Fruit fly (Drosophila melanogaster) whole organism, embryonic: ENCODE data around the gene CG14721.

ENCODE experiments used
- CG11085 ChIP-seq: fragments of 200-800 bp; sonication (Bioruptor generic); IDR thresholded peaks from 2 replicates; pipeline ENCODE4 v1.3.6; 2022; ENCODE audit warnings: missing biosample characterization, missing genetic modification characterization
- CG11398 ChIP-seq: fragments of 200-800 bp; sonication (Bioruptor generic); optimal IDR thresholded peaks from 2 replicates; lab custom pipeline; 2016; ENCODE audit warnings: missing biosample characterization, missing genetic modification characterization
- CG11723 ChIP-seq: fragments of 200-800 bp; sonication (Bioruptor generic); optimal IDR thresholded peaks from 2 replicates; lab custom pipeline; 2017; ENCODE audit warnings: missing biosample characterization, mild to moderate bottlenecking, missing genetic modification characterization
- CG12219 ChIP-seq: fragments of 200-800 bp; sonication (Bioruptor generic); optimal IDR thresholded peaks from 3 replicates; lab custom pipeline; 2018; ENCODE audit warnings: missing biosample characterization, mild to moderate bottlenecking, missing genetic modification characterization
- CG14860 ChIP-seq: fragments of 200-800 bp; sonication (Bioruptor generic); IDR thresholded peaks from 3 replicates; pipeline ENCODE4 v1.3.6; 2022; ENCODE audit warnings: missing biosample characterization, missing genetic modification characterization; ENCODE audit not compliant: partially characterized antibody
- CG16815 ChIP-seq: fragments of 200-800 bp; sonication (Bioruptor generic); optimal IDR thresholded peaks from 3 replicates; lab custom pipeline; 2017; ENCODE audit warnings: missing biosample characterization, mild to moderate bottlenecking, missing genetic modification characterization
- CG17385 ChIP-seq: fragments of 200-800 bp; sonication (Bioruptor generic); optimal IDR thresholded peaks from 3 replicates; lab custom pipeline; 2018; ENCODE audit warnings: missing biosample characterization, mild to moderate bottlenecking, missing genetic modification characterization
- CG17912 ChIP-seq: fragments of 200-800 bp; sonication (Bioruptor generic); optimal IDR thresholded peaks from 2 replicates; lab custom pipeline; 2018; ENCODE audit warnings: missing biosample characterization, mild to moderate bottlenecking, missing genetic modification characterization
- CG2120 ChIP-seq: fragments of 200-800 bp; sonication (Bioruptor generic); optimal IDR thresholded peaks from 3 replicates; lab custom pipeline; 2016; ENCODE audit warnings: missing biosample characterization, missing genetic modification characterization
- CG30403 ChIP-seq: fragments of 200-800 bp; sonication (Bioruptor generic); optimal IDR thresholded peaks from 3 replicates; lab custom pipeline; 2016; ENCODE audit warnings: missing biosample characterization, missing genetic modification characterization
- CG32532 ChIP-seq: fragments of 200-800 bp; sonication (Bioruptor generic); IDR thresholded peaks from 2 replicates; pipeline ENCODE4 v1.3.6; 2022; ENCODE audit warnings: missing biosample characterization, missing genetic modification characterization
- CG32772 ChIP-seq: fragments of 200-800 bp; sonication (Bioruptor generic); IDR thresholded peaks from 2 replicates; pipeline ENCODE4 v1.3.6; 2022; ENCODE audit warnings: missing biosample characterization, missing genetic modification characterization
- CG3407 ChIP-seq: fragments of 200-800 bp; sonication (Bioruptor generic); optimal IDR thresholded peaks from 2 replicates; lab custom pipeline; 2018; ENCODE audit warnings: missing biosample characterization, mild to moderate bottlenecking, missing genetic modification characterization
- CG3995 ChIP-seq: fragments of 200-800 bp; sonication (Bioruptor generic); optimal IDR thresholded peaks from 3 replicates; lab custom pipeline; 2016; ENCODE audit warnings: missing biosample characterization, missing genetic modification characterization
- CG4328 ChIP-seq: fragments of 200-800 bp; sonication (Bioruptor generic); optimal IDR thresholded peaks from 3 replicates; lab custom pipeline; 2017; ENCODE audit warnings: missing biosample characterization, missing genetic modification reagents, missing genetic modification characterization
- CG4854 ChIP-seq: fragments of 200-800 bp; sonication (Bioruptor generic); optimal IDR thresholded peaks from 2 replicates; lab custom pipeline; 2016; ENCODE audit warnings: missing biosample characterization, missing genetic modification characterization, inconsistent platforms
- CG6254 ChIP-seq: fragments of 200-800 bp; sonication (Bioruptor generic); optimal IDR thresholded peaks from 3 replicates; lab custom pipeline; 2017; ENCODE audit warnings: mild to moderate bottlenecking, missing biosample characterization, missing genetic modification reagents, missing genetic modification characterization
- CG7745 ChIP-seq: fragments of 200-800 bp; sonication (Bioruptor generic); optimal IDR thresholded peaks from 2 replicates; lab custom pipeline; 2018; ENCODE audit warnings: missing biosample characterization, mild to moderate bottlenecking, missing genetic modification characterization, moderate library complexity
- CG7963 ChIP-seq: fragments of 200-800 bp; sonication (Bioruptor generic); IDR thresholded peaks from 3 replicates; pipeline ENCODE4 v1.3.6; 2022; ENCODE audit warnings: missing biosample characterization, missing genetic modification characterization; ENCODE audit not compliant: partially characterized antibody
- CG8290 ChIP-seq, 3 experiments: fragments of 200-800 bp; sonication (Bioruptor generic); optimal IDR thresholded peaks; 2 replicates each; lab custom pipeline; 2016 to 2019; ENCODE audit warnings: missing biosample characterization in 3 of 3, missing genetic modification characterization in 3 of 3, mild to moderate bottlenecking in 2 of 3, moderate library complexity in 1 of 3
- Chrac-16 ChIP-seq: fragments of 200-800 bp; sonication (Bioruptor generic); optimal IDR thresholded peaks from 3 replicates; lab custom pipeline; 2016; ENCODE audit warnings: missing biosample characterization, missing genetic modification characterization
- Deaf1 ChIP-seq: fragments of 200-800 bp; optimal IDR thresholded peaks from 3 replicates; lab custom pipeline; 2019; ENCODE audit warnings: missing biosample characterization, mild to moderate bottlenecking, missing genetic modification characterization, moderate library complexity
- Dip3 ChIP-seq: fragments of 200-800 bp; sonication (Bioruptor generic); optimal IDR thresholded peaks from 3 replicates; lab custom pipeline; 2016; ENCODE audit warnings: missing biosample characterization, missing genetic modification characterization
- Doc2 ChIP-seq: fragments of 200-800 bp; sonication (Bioruptor generic); IDR thresholded peaks from 2 replicates; pipeline ENCODE4 v1.3.6; 2022; ENCODE audit warnings: missing biosample characterization, missing genetic modification characterization
- Drgx ChIP-seq: fragments of 200-800 bp; sonication (Bioruptor generic); IDR thresholded peaks from 2 replicates; pipeline ENCODE4 v1.3.6; 2022; ENCODE audit warnings: missing biosample characterization, missing genetic modification characterization
- Ets97D ChIP-seq: fragments of 200-800 bp; sonication (Bioruptor generic); optimal IDR thresholded peaks from 3 replicates; lab custom pipeline; 2016; ENCODE audit warnings: missing biosample characterization, missing genetic modification characterization
- Hey ChIP-seq: fragments of 200-800 bp; sonication (Bioruptor generic); optimal IDR thresholded peaks from 3 replicates; lab custom pipeline; 2018; ENCODE audit warnings: missing biosample characterization, mild to moderate bottlenecking, missing genetic modification characterization
- Hr51 ChIP-seq, 2 experiments: fragments of 200-800 bp; sonication (Bioruptor generic); optimal IDR thresholded peaks; 2 replicates in 1 of 2; 3 replicates in 1 of 2; lab custom pipeline; 2016 to 2018; ENCODE audit warnings: missing biosample characterization in 2 of 2, missing genetic modification characterization in 2 of 2, mild to moderate bottlenecking in 1 of 2, moderate library complexity in 1 of 2
- Hsf ChIP-seq: fragments of 200-800 bp; sonication (Bioruptor generic); optimal IDR thresholded peaks from 3 replicates; lab custom pipeline; 2016; ENCODE audit warnings: missing biosample characterization, missing genetic modification characterization
- Oaz ChIP-seq: fragments of 200-800 bp; sonication (Bioruptor generic); IDR thresholded peaks from 2 replicates; pipeline ENCODE4 v1.3.6; 2022; ENCODE audit warnings: missing biosample characterization, missing genetic modification characterization
- Ssrp ChIP-seq: fragments of 200-800 bp; sonication (Bioruptor generic); optimal IDR thresholded peaks from 2 replicates; lab custom pipeline; 2018; ENCODE audit warnings: missing biosample characterization, mild to moderate bottlenecking, missing genetic modification characterization, moderate library complexity
- YL-1 ChIP-seq: fragments of 200-800 bp; sonication (Bioruptor generic); optimal IDR thresholded peaks from 3 replicates; lab custom pipeline; 2017; ENCODE audit warnings: missing biosample characterization, mild to moderate bottlenecking, missing genetic modification characterization
- aop ChIP-seq: fragments of 200-800 bp; sonication (Bioruptor generic); IDR thresholded peaks from 2 replicates; pipeline ENCODE4 v1.3.6; 2022; ENCODE audit warnings: missing biosample characterization, missing genetic modification characterization
- ash1 ChIP-seq: fragments of 200-800 bp; sonication (Bioruptor generic); optimal IDR thresholded peaks from 2 replicates; lab custom pipeline; 2018; ENCODE audit warnings: missing biosample characterization, mild to moderate bottlenecking, missing genetic modification characterization
- bsh ChIP-seq, 2 experiments: fragments of 200-800 bp; sonication (Bioruptor generic); optimal IDR thresholded peaks; 2 replicates each; lab custom pipeline; 2017 to 2018; ENCODE audit warnings: mild to moderate bottlenecking in 2 of 2, missing biosample characterization in 2 of 2, missing genetic modification characterization in 2 of 2, moderate library complexity in 1 of 2
- chm ChIP-seq: fragments of 200-800 bp; sonication (Bioruptor generic); IDR thresholded peaks from 2 replicates; pipeline ENCODE4 v1.3.6; 2022; ENCODE audit warnings: missing biosample characterization, missing genetic modification characterization
- crol ChIP-seq: fragments of 200-800 bp; sonication (Bioruptor generic); IDR thresholded peaks from 2 replicates; pipeline ENCODE4 v1.3.6; 2022; ENCODE audit warnings: missing biosample characterization, missing genetic modification characterization
- ewg ChIP-seq: fragments of 200-800 bp; sonication (Bioruptor generic); optimal IDR thresholded peaks from 3 replicates; lab custom pipeline; 2017; ENCODE audit warnings: mild to moderate bottlenecking, missing biosample characterization, missing genetic modification reagents, missing genetic modification characterization
- gfzf ChIP-seq: fragments of 200-800 bp; sonication (Bioruptor generic); optimal IDR thresholded peaks from 2 replicates; lab custom pipeline; 2016; ENCODE audit warnings: missing biosample characterization, mild to moderate bottlenecking, missing genetic modification characterization, moderate library complexity
- hb ChIP-seq: fragments of 200-800 bp; sonication (Bioruptor generic); IDR thresholded peaks from 3 replicates; pipeline ENCODE4 v1.3.6; 2022; ENCODE audit warnings: missing biosample characterization, missing genetic modification characterization; ENCODE audit not compliant: partially characterized antibody
- ind ChIP-seq: fragments of 200-800 bp; sonication (Bioruptor generic); optimal IDR thresholded peaks from 3 replicates; lab custom pipeline; 2016; ENCODE audit warnings: missing biosample characterization, missing genetic modification characterization
- knrl ChIP-seq: fragments of 200-800 bp; sonication (Bioruptor generic); IDR thresholded peaks from 3 replicates; pipeline ENCODE4 v1.3.6; 2022; ENCODE audit warnings: missing biosample characterization, missing genetic modification characterization; ENCODE audit not compliant: partially characterized antibody
- lab ChIP-seq: fragments of 200-800 bp; sonication (Bioruptor generic); optimal IDR thresholded peaks from 3 replicates; lab custom pipeline; 2017; ENCODE audit warnings: missing biosample characterization, missing genetic modification characterization, mild to moderate bottlenecking, moderate library complexity, missing genetic modification reagents
- lbe ChIP-seq: fragments of 200-800 bp; sonication (Bioruptor generic); optimal IDR thresholded peaks from 2 replicates; lab custom pipeline; 2016; ENCODE audit warnings: missing biosample characterization, mild to moderate bottlenecking, missing genetic modification characterization
- nerfin-2 ChIP-seq: fragments of 200-800 bp; sonication (Bioruptor generic); IDR thresholded peaks from 2 replicates; pipeline ENCODE4 v1.3.6; 2022; ENCODE audit warnings: missing biosample characterization, missing genetic modification characterization; ENCODE audit not compliant: partially characterized antibody
- peb ChIP-seq: fragments of 200-800 bp; sonication (Bioruptor generic); IDR thresholded peaks from 2 replicates; pipeline ENCODE4 v1.3.6; 2022; ENCODE audit warnings: missing biosample characterization, missing genetic modification characterization
- sisA ChIP-seq: fragments of 200-800 bp; sonication (Bioruptor generic); IDR thresholded peaks from 2 replicates; pipeline ENCODE4 v1.3.6; 2022; ENCODE audit warnings: missing biosample characterization, missing genetic modification characterization
- ttk ChIP-seq: fragments of 200-800 bp; sonication (Bioruptor generic); IDR thresholded peaks from 2 replicates; pipeline ENCODE4 v2.1.2; 2022; ENCODE audit warnings: missing biosample characterization, missing genetic modification characterization
- vvl ChIP-seq: fragments of 200-800 bp; sonication (Bioruptor generic); IDR thresholded peaks from 2 replicates; pipeline ENCODE4 v1.3.6; 2022; ENCODE audit warnings: missing biosample characterization, missing genetic modification characterization
- wek ChIP-seq: fragments of 200-800 bp; sonication (Bioruptor generic); optimal IDR thresholded peaks from 3 replicates; lab custom pipeline; 2018; ENCODE audit warnings: missing biosample characterization, mild to moderate bottlenecking, missing genetic modification characterization, moderate library complexity

The CG14721 gene

dm6 chr3R:11735337-11735736 lies at the start of gene CG14721 (continued):
- peak; percentile 23 for TF ChIP-seq Chrac-16
- no peak for TF ChIP-seq CG11723 (GFP tag; lab: Kevin White, UChicago)
- peak; percentile 20; the same call in 1 of the 2 replicates for TF ChIP-seq sisA
- TF ChIP-seq vvl = peak; percentile 51
- TF ChIP-seq lab = no peak
- TF ChIP-seq ewg (GFP tag; lab: Kevin White, UChicago) = peak; percentile 62
- no peak for TF ChIP-seq aop
- TF ChIP-seq CG30403 (GFP tag; lab: Kevin White, UChicago) = peak; percentile 20
- no peak for TF ChIP-seq CG6254 (GFP tag; lab: Kevin White, UChicago)
- no peak for TF ChIP-seq ash1 (GFP tag; lab: Kevin White, UChicago)
- TF ChIP-seq gfzf (GFP tag; lab: Kevin White, UChicago) = peak; percentile 83
- no peak for TF ChIP-seq CG4328
- TF ChIP-seq CG17385 = no peak
- no peak for TF ChIP-seq CG14860
- no peak for TF ChIP-seq bsh (GFP tag; optimal IDR thresholded peaks at IDR 0.05; lab: Kevin White, UChicago)
- TF ChIP-seq CG3407 (GFP tag; lab: Kevin White, UChicago) = no peak
- peak; percentile 31 for TF ChIP-seq YL-1
- no peak for TF ChIP-seq Dip3 (GFP tag; lab: Kevin White, UChicago)
- no peak for TF ChIP-seq CG2120 (GFP tag; lab: Kevin White, UChicago)
- TF ChIP-seq CG3995 (GFP tag; lab: Kevin White, UChicago) = peak; percentile 82
- TF ChIP-seq CG7963 (GFP tag; lab: Robert Waterston, UW) = no peak
- peak; percentile 72 for TF ChIP-seq Ets97D
- no peak for TF ChIP-seq nerfin-2 (GFP tag; lab: Robert Waterston, UW)
- no peak for TF ChIP-seq ttk (GFP tag; lab: Robert Waterston, UW)
- TF ChIP-seq CG17912 (GFP tag; lab: Kevin White, UChicago) = no peak
- peak; percentile 23 for TF ChIP-seq Hsf (GFP tag; lab: Kevin White, UChicago)
- no peak for TF ChIP-seq CG7745 (tag; lab: Kevin White, UChicago)
- TF ChIP-seq Drgx (GFP tag; lab: Robert Waterston, UW) = no peak
- TF ChIP-seq peb (GFP tag; lab: Robert Waterston, UW) = no peak
- peak in 1 of 2 experiments; percentile 14 for TF ChIP-seq Hr51 (GFP tag; optimal IDR thresholded peaks at IDR 0.05; lab: Kevin White, UChicago)
- no peak for TF ChIP-seq CG16815 (GFP tag; lab: Kevin White, UChicago)
- no peak for TF ChIP-seq wek (GFP tag; lab: Kevin White, UChicago)
- TF ChIP-seq CG11085 = no peak
- no peak for TF ChIP-seq Doc2 (GFP tag; lab: Robert Waterston, UW)
- TF ChIP-seq CG11398 (GFP tag; lab: Kevin White, UChicago) = no peak
- TF ChIP-seq CG8290 (GFP tag; optimal IDR thresholded peaks at IDR 0.05; lab: Kevin White, UChicago) = no peak
- TF ChIP-seq CG8290 (tag; optimal IDR thresholded peaks at IDR 0.05; lab: Kevin White, UChicago) = no peak
- TF ChIP-seq Deaf1 = no peak
- TF ChIP-seq CG4854 = no peak
- no peak for TF ChIP-seq Hey (tag; lab: Kevin White, UChicago)
- TF ChIP-seq chm (GFP tag; lab: Robert Waterston, UW) = no peak
- TF ChIP-seq hb (GFP tag; lab: Robert Waterston, UW) = no peak
- TF ChIP-seq ind (GFP tag; lab: Kevin White, UChicago) = no peak
- peak; percentile 56 for TF ChIP-seq knrl
- TF ChIP-seq CG32772 = no peak
- TF ChIP-seq CG32532 (GFP tag; lab: Robert Waterston, UW) = peak; percentile 48; the same call in 1 of the 2 replicates
- TF ChIP-seq Ssrp (tag; lab: Kevin White, UChicago) = no peak
- TF ChIP-seq Oaz (GFP tag; lab: Robert Waterston, UW) = no peak
- peak; percentile 30; the same call in 1 of the 2 replicates for TF ChIP-seq crol (GFP tag; lab: Robert Waterston, UW)
- TF ChIP-seq lbe = no peak
- no peak for TF ChIP-seq CG12219 (GFP tag; lab: Kevin White, UChicago)
